Fruit fly (Drosophila melanogaster) whole organism, embryonic: ENCODE data around the gene cnir.

ENCODE experiments used
- Adf1 ChIP-seq: fragments of 200-800 bp; sonication (Bioruptor generic); IDR thresholded peaks from 2 replicates; pipeline ENCODE4 v1.3.6; 2022; ENCODE audit warnings: missing biosample characterization, missing genetic modification characterization
- BtbVII ChIP-seq: fragments of 200-800 bp; sonication (Bioruptor generic); optimal IDR thresholded peaks from 3 replicates; lab custom pipeline; 2017; ENCODE audit warnings: missing biosample characterization, mild to moderate bottlenecking, missing genetic modification characterization
- CG10147 ChIP-seq: fragments of 200-800 bp; sonication (Bioruptor generic); optimal IDR thresholded peaks from 2 replicates; lab custom pipeline; 2019; ENCODE audit warnings: missing biosample characterization, mild to moderate bottlenecking, missing genetic modification characterization, moderate library complexity
- CG10209 ChIP-seq: fragments of 200-800 bp; sonication (Bioruptor generic); optimal IDR thresholded peaks from 3 replicates; lab custom pipeline; 2017; ENCODE audit warnings: missing biosample characterization, mild to moderate bottlenecking, missing genetic modification characterization, missing genetic modification reagents
- CG10267 ChIP-seq: fragments of 200-800 bp; sonication (Bioruptor generic); optimal IDR thresholded peaks from 2 replicates; lab custom pipeline; 2018; ENCODE audit warnings: missing biosample characterization, mild to moderate bottlenecking, missing genetic modification characterization, moderate library complexity
- CG10321 ChIP-seq: fragments of 200-800 bp; sonication (Bioruptor generic); IDR thresholded peaks from 2 replicates; pipeline ENCODE4 v1.3.6; 2022; ENCODE audit warnings: missing biosample characterization, missing genetic modification characterization
- CG13296 ChIP-seq: fragments of 200-800 bp; sonication (Bioruptor generic); optimal IDR thresholded peaks from 3 replicates; lab custom pipeline; 2018; ENCODE audit warnings: missing biosample characterization, mild to moderate bottlenecking, missing genetic modification characterization
- CG14860 ChIP-seq: fragments of 200-800 bp; sonication (Bioruptor generic); IDR thresholded peaks from 3 replicates; pipeline ENCODE4 v1.3.6; 2022; ENCODE audit warnings: missing biosample characterization, missing genetic modification characterization; ENCODE audit not compliant: partially characterized antibody
- CG15514 ChIP-seq: fragments of 200-800 bp; sonication (Bioruptor generic); optimal IDR thresholded peaks from 3 replicates; lab custom pipeline; 2017; ENCODE audit warnings: missing biosample characterization, missing genetic modification characterization, mild to moderate bottlenecking, moderate library complexity, missing genetic modification reagents
- CG15601 ChIP-seq: fragments of 200-800 bp; sonication (Bioruptor generic); optimal IDR thresholded peaks from 3 replicates; lab custom pipeline; 2019; ENCODE audit warnings: missing biosample characterization, mild to moderate bottlenecking, missing genetic modification characterization, moderate library complexity
- CG17361 ChIP-seq: fragments of 200-800 bp; sonication (Bioruptor generic); IDR thresholded peaks from 3 replicates; pipeline ENCODE4 v1.3.6; 2022; ENCODE audit warnings: missing biosample characterization, missing genetic modification characterization
- CG18262 ChIP-seq: fragments of 200-800 bp; optimal IDR thresholded peaks from 3 replicates; lab custom pipeline; 2019; ENCODE audit warnings: missing biosample characterization, mild to moderate bottlenecking, missing genetic modification characterization, moderate library complexity
- CG2199 ChIP-seq: fragments of 200-800 bp; sonication (Bioruptor generic); IDR thresholded peaks from 3 replicates; pipeline ENCODE4 v1.3.6; 2022; ENCODE audit warnings: missing biosample characterization, missing genetic modification characterization
- CG31224 ChIP-seq: fragments of 200-800 bp; sonication (Bioruptor generic); IDR thresholded peaks from 2 replicates; pipeline ENCODE4 v1.3.6; 2022; ENCODE audit warnings: missing biosample characterization, missing genetic modification characterization
- CG32532 ChIP-seq: fragments of 200-800 bp; sonication (Bioruptor generic); IDR thresholded peaks from 2 replicates; pipeline ENCODE4 v1.3.6; 2022; ENCODE audit warnings: missing biosample characterization, missing genetic modification characterization
- CG3281 ChIP-seq: fragments of 200-800 bp; sonication (Bioruptor generic); optimal IDR thresholded peaks from 3 replicates; lab custom pipeline; 2017; ENCODE audit warnings: missing biosample characterization, mild to moderate bottlenecking, missing genetic modification characterization
- CG3407 ChIP-seq: fragments of 200-800 bp; sonication (Bioruptor generic); optimal IDR thresholded peaks from 2 replicates; lab custom pipeline; 2018; ENCODE audit warnings: missing biosample characterization, mild to moderate bottlenecking, missing genetic modification characterization
- CG34224 ChIP-seq: fragments of 200-800 bp; sonication (Bioruptor generic); IDR thresholded peaks from 3 replicates; pipeline ENCODE4 v1.3.6; 2022; ENCODE audit warnings: missing biosample characterization, missing genetic modification characterization; ENCODE audit not compliant: partially characterized antibody
- CG3847 ChIP-seq: fragments of 200-800 bp; sonication (Bioruptor generic); IDR thresholded peaks from 2 replicates; pipeline ENCODE4 v1.3.6; 2022; ENCODE audit warnings: missing biosample characterization, missing genetic modification characterization
- CG4404 ChIP-seq: fragments of 200-800 bp; sonication (Bioruptor generic); IDR thresholded peaks from 2 replicates; pipeline ENCODE4 v1.3.6; 2022; ENCODE audit warnings: missing biosample characterization, missing genetic modification characterization
- CG7271 ChIP-seq: fragments of 200-800 bp; sonication (Bioruptor generic); optimal IDR thresholded peaks from 2 replicates; lab custom pipeline; 2018; ENCODE audit warnings: missing biosample characterization, mild to moderate bottlenecking, missing genetic modification characterization, moderate library complexity
- CG7556 ChIP-seq: fragments of 200-800 bp; sonication (Bioruptor generic); optimal IDR thresholded peaks from 2 replicates; lab custom pipeline; 2017; ENCODE audit warnings: missing biosample characterization, mild to moderate bottlenecking, missing genetic modification characterization
- CG9797 ChIP-seq: fragments of 200-800 bp; sonication (Bioruptor generic); optimal IDR thresholded peaks from 3 replicates; lab custom pipeline; 2018; ENCODE audit warnings: missing biosample characterization, mild to moderate bottlenecking, missing genetic modification characterization
- Deaf1 ChIP-seq: fragments of 200-800 bp; optimal IDR thresholded peaks from 3 replicates; lab custom pipeline; 2019; ENCODE audit warnings: missing biosample characterization, mild to moderate bottlenecking, missing genetic modification characterization, moderate library complexity
- E2f2 ChIP-seq: fragments of 200-800 bp; sonication (Bioruptor generic); IDR thresholded peaks from 2 replicates; pipeline ENCODE4 v1.3.6; 2022; ENCODE audit warnings: missing biosample characterization, missing genetic modification characterization
- ERR ChIP-seq: fragments of 200-800 bp; sonication (Bioruptor generic); optimal IDR thresholded peaks from 2 replicates; lab custom pipeline; 2016; ENCODE audit warnings: missing biosample characterization, missing genetic modification characterization
- Ets65A ChIP-seq: fragments of 200-800 bp; sonication (Bioruptor generic); peaks from one replicate; lab custom pipeline; 2016; ENCODE audit warnings: missing biosample characterization, missing genetic modification characterization
- HHEX ChIP-seq: fragments of 200-800 bp; sonication (Bioruptor generic); optimal IDR thresholded peaks from 3 replicates; lab custom pipeline; 2017; ENCODE audit warnings: missing biosample characterization, mild to moderate bottlenecking, missing genetic modification characterization, missing genetic modification reagents
- Hsf ChIP-seq: fragments of 200-800 bp; sonication (Bioruptor generic); optimal IDR thresholded peaks from 3 replicates; lab custom pipeline; 2016; ENCODE audit warnings: missing biosample characterization, missing genetic modification characterization
- MBD-R2 ChIP-seq: fragments of 200-800 bp; sonication (Bioruptor generic); IDR thresholded peaks from 2 replicates; pipeline ENCODE4 v1.3.6; 2022; ENCODE audit warnings: missing biosample characterization, missing genetic modification characterization
- Mrtf ChIP-seq: fragments of 200-800 bp; sonication (Bioruptor generic); IDR thresholded peaks from 3 replicates; pipeline ENCODE4 v1.3.6; 2022; ENCODE audit warnings: missing biosample characterization, missing genetic modification characterization
- Opbp ChIP-seq: fragments of 200-800 bp; sonication (Bioruptor generic); IDR thresholded peaks from 3 replicates; pipeline ENCODE4 v1.3.6; 2022; ENCODE audit warnings: missing biosample characterization, missing genetic modification characterization; ENCODE audit not compliant: partially characterized antibody
- Optix ChIP-seq: fragments of 200-800 bp; sonication (Bioruptor generic); IDR thresholded peaks from 3 replicates; pipeline ENCODE4 v1.3.6; 2022; ENCODE audit warnings: missing biosample characterization, missing genetic modification characterization
- Ptx1 ChIP-seq: fragments of 200-800 bp; sonication (Bioruptor generic); IDR thresholded peaks from 2 replicates; pipeline ENCODE4 v1.3.6; 2022; ENCODE audit warnings: missing biosample characterization, missing genetic modification characterization
- Stat92E ChIP-seq, 3 experiments: fragments of >200 bp in 2 of 3; fragments of 200-800 bp in 1 of 3; sonication (Bioruptor generic) in 1 of 3; optimal IDR thresholded peaks; 2 replicates each; lab custom pipeline; 2017 to 2019; ENCODE audit warnings: missing biosample characterization in 3 of 3, missing genetic modification characterization in 3 of 3, mild to moderate bottlenecking in 1 of 3, moderate library complexity in 1 of 3
- cad ChIP-seq: fragments of >200 bp; optimal IDR thresholded peaks from 2 replicates; lab custom pipeline; 2017; ENCODE audit warnings: missing biosample characterization, missing genetic modification characterization
- crc ChIP-seq: fragments of 200-800 bp; sonication (Bioruptor generic); optimal IDR thresholded peaks from 2 replicates; lab custom pipeline; 2016; ENCODE audit warnings: missing biosample characterization, missing genetic modification characterization
- ftz-f1 ChIP-seq: fragments of 200-800 bp; sonication (Bioruptor generic); optimal IDR thresholded peaks from 2 replicates; lab custom pipeline; 2016; ENCODE audit warnings: missing biosample characterization, missing genetic modification characterization
- gro ChIP-seq: fragments of 200-800 bp; sonication (Bioruptor generic); optimal IDR thresholded peaks from 2 replicates; lab custom pipeline; 2016; ENCODE audit warnings: missing biosample characterization, missing genetic modification characterization
- gt ChIP-seq: fragments of 200-800 bp; sonication (Bioruptor generic); IDR thresholded peaks from 2 replicates; pipeline ENCODE4 v1.3.6; 2022; ENCODE audit warnings: missing biosample characterization, missing genetic modification characterization
- h ChIP-seq: fragments of >200 bp; optimal IDR thresholded peaks from 2 replicates; lab custom pipeline; 2017
- hth ChIP-seq: fragments of >200 bp; optimal IDR thresholded peaks from 2 replicates; lab custom pipeline; 2017; ENCODE audit warnings: inconsistent platforms
- kah ChIP-seq: fragments of 200-800 bp; sonication (Bioruptor generic); optimal IDR thresholded peaks from 2 replicates; lab custom pipeline; 2018; ENCODE audit warnings: missing biosample characterization, mild to moderate bottlenecking, missing genetic modification characterization
- oc ChIP-seq: fragments of 200-800 bp; sonication (Bioruptor generic); optimal IDR thresholded peaks from 2 replicates; lab custom pipeline; 2018; ENCODE audit warnings: missing biosample characterization, mild to moderate bottlenecking, missing genetic modification characterization, moderate library complexity
- pita ChIP-seq: fragments of 200-800 bp; sonication (Bioruptor generic); optimal IDR thresholded peaks from 2 replicates; lab custom pipeline; 2017; ENCODE audit warnings: missing biosample characterization, mild to moderate bottlenecking, missing genetic modification characterization
- sens ChIP-seq: fragments of 200-800 bp; sonication (Bioruptor generic); peaks from one replicate; lab custom pipeline; 2016; ENCODE audit warnings: missing biosample characterization, missing genetic modification characterization
- slou ChIP-seq: fragments of 200-800 bp; sonication (Bioruptor generic); optimal IDR thresholded peaks from 3 replicates; lab custom pipeline; 2016; ENCODE audit warnings: missing biosample characterization, missing genetic modification characterization
- stwl ChIP-seq: fragments of 200-800 bp; sonication (Bioruptor generic); optimal IDR thresholded peaks from 3 replicates; lab custom pipeline; 2018; ENCODE audit warnings: missing biosample characterization, mild to moderate bottlenecking, missing genetic modification characterization, moderate library complexity
- tx ChIP-seq: fragments of 200-800 bp; sonication (Bioruptor generic); optimal IDR thresholded peaks from 2 replicates; lab custom pipeline; 2016; ENCODE audit warnings: missing biosample characterization, missing genetic modification characterization
- wor ChIP-seq: fragments of 200-800 bp; sonication (Bioruptor generic); IDR thresholded peaks from 2 replicates; pipeline ENCODE4 v1.3.6; 2022; ENCODE audit warnings: missing biosample characterization, missing genetic modification characterization

cnir gene

dm6 chr2L:3058772-3059623 is 19.4 kb upstream of the cnir start (continued):
- no peak for TF ChIP-seq CG13296 (GFP tag; lab: Kevin White, UChicago)
- TF ChIP-seq oc (tag; lab: Kevin White, UChicago) = no peak
- no peak for TF ChIP-seq CG14860 (GFP tag; lab: Robert Waterston, UW)
- no peak for TF ChIP-seq Stat92E (GFP tag; optimal IDR thresholded peaks at IDR 0.05; lab: Kevin White, UChicago)
- TF ChIP-seq tx = peak; percentile 13
- no peak for TF ChIP-seq Opbp (GFP tag; lab: Robert Waterston, UW)
- TF ChIP-seq E2f2 = peak; percentile 43; the same call in 1 of the 2 replicates
- peak; percentile 50 for TF ChIP-seq gro
- peak; percentile 48; the same call in 1 of the 2 replicates for TF ChIP-seq CG32532 (GFP tag; lab: Robert Waterston, UW)
- TF ChIP-seq CG3281 (GFP tag; lab: Kevin White, UChicago) = peak; percentile 44
- TF ChIP-seq CG3847 (GFP tag; lab: Robert Waterston, UW) = peak; percentile 39; the same call in 1 of the 2 replicates
- no peak for TF ChIP-seq wor (GFP tag; lab: Robert Waterston, UW)
- TF ChIP-seq CG17361 = no peak
- TF ChIP-seq CG10209 (GFP tag; lab: Kevin White, UChicago) = peak; percentile 21
- TF ChIP-seq CG34224 (GFP tag; lab: Robert Waterston, UW) = no peak
- no peak for TF ChIP-seq hth
- peak; percentile 62 for TF ChIP-seq Ptx1 (GFP tag; lab: Robert Waterston, UW)
- peak; percentile 21 for TF ChIP-seq CG15514 (GFP tag; lab: Kevin White, UChicago)
- peak; percentile 25 for TF ChIP-seq Deaf1 (tag; lab: Kevin White, UChicago)
- peak; percentile 15 for TF ChIP-seq sens (GFP tag; lab: Kevin White, UChicago)
- TF ChIP-seq pita = no peak
- no peak for TF ChIP-seq HHEX
- no peak for TF ChIP-seq Mrtf (GFP tag; lab: Robert Waterston, UW)
- no peak for TF ChIP-seq CG10321 (GFP tag; lab: Robert Waterston, UW)
- no peak for TF ChIP-seq CG9797 (GFP tag; lab: Kevin White, UChicago)
- TF ChIP-seq Ets65A (GFP tag; lab: Kevin White, UChicago) = no peak
- no peak for TF ChIP-seq CG4404 (GFP tag; lab: Robert Waterston, UW)
- no peak for TF ChIP-seq gt (GFP tag; lab: Robert Waterston, UW)
- no peak for TF ChIP-seq crc (GFP tag; lab: Kevin White, UChicago)
- no peak for TF ChIP-seq slou (GFP tag; lab: Kevin White, UChicago)
- no peak for TF ChIP-seq CG2199 (GFP tag; lab: Robert Waterston, UW)
- TF ChIP-seq CG7271 (tag; lab: Kevin White, UChicago) = no peak
- TF ChIP-seq Optix (GFP tag; lab: Robert Waterston, UW) = no peak
- TF ChIP-seq Adf1 (GFP tag; lab: Robert Waterston, UW) = no peak
- no peak for TF ChIP-seq CG10267 (tag; lab: Kevin White, UChicago)
- no peak for TF ChIP-seq kah
- TF ChIP-seq CG18262 (tag; lab: Kevin White, UChicago) = no peak
- no peak; the same call in 1 of the 2 replicates for TF ChIP-seq CG31224 (GFP tag; lab: Robert Waterston, UW)
- TF ChIP-seq cad (GFP tag; lab: Kevin White, UChicago) = no peak
- no peak for TF ChIP-seq CG15601 (tag; lab: Kevin White, UChicago)
- peak; percentile 12 for TF ChIP-seq BtbVII (GFP tag; lab: Kevin White, UChicago)
- TF ChIP-seq CG10147 = no peak
- no peak for TF ChIP-seq ftz-f1 (GFP tag; lab: Kevin White, UChicago)
- TF ChIP-seq MBD-R2 (GFP tag; lab: Robert Waterston, UW) = peak; percentile 7; the same call in 1 of the 2 replicates
- no peak for TF ChIP-seq stwl (tag; lab: Kevin White, UChicago)
- TF ChIP-seq CG7556 (GFP tag; lab: Kevin White, UChicago) = peak; percentile 40
- TF ChIP-seq Hsf = peak; percentile 1
- no peak for TF ChIP-seq ERR (GFP tag; lab: Kevin White, UChicago)
- no peak for TF ChIP-seq CG3407 (GFP tag; lab: Kevin White, UChicago)
- no peak for TF ChIP-seq h
